Fruit fly (Drosophila melanogaster): Measurements from ENCODE around the gene Arfrp1.

Arfrp1 gene

dm6 chrX:9152127-9152598 is 45.3 kb downstream of the Arfrp1 start (continued):
- TF ChIP-seq CG16779 (GFP tag; IDR thresholded peaks at IDR 0.05), result no peak
- TF ChIP-seq CG2199 (GFP tag; IDR thresholded peaks at IDR 0.05), result 0 out of 3 replicates have a peak, but pooled peaks have one; percentile 62
- no peak for TF ChIP-seq Sin3A (optimal IDR thresholded peaks at IDR 0.05)
- TF ChIP-seq Awh (GFP tag; IDR thresholded peaks at IDR 0.05), result no peak; the same call in 1 of the 2 replicates
- TF ChIP-seq kay (GFP tag; optimal IDR thresholded peaks at IDR 0.05), result no peak
- TF ChIP-seq zfh1 (GFP tag; IDR thresholded peaks at IDR 0.05), result peak; percentile 49; the same call in 1 of the 3 replicates
- no peak for TF ChIP-seq Eip74EF (GFP tag; optimal IDR thresholded peaks at IDR 0.05)
- no peak for TF ChIP-seq hb (GFP tag; IDR thresholded peaks at IDR 0.05; ENCODE audit: partially characterized antibody)
- no peak for TF ChIP-seq tap (tag; optimal IDR thresholded peaks at IDR 0.05)
- no peak for TF ChIP-seq CG10274 (GFP tag; optimal IDR thresholded peaks at IDR 0.05)
- no peak for TF ChIP-seq Abd-B (GFP tag; optimal IDR thresholded peaks at IDR 0.05)
- peak; percentile 22 for TF ChIP-seq ind (GFP tag; optimal IDR thresholded peaks at IDR 0.05)
- no peak for TF ChIP-seq tup (GFP tag; optimal IDR thresholded peaks at IDR 0.05)
- TF ChIP-seq Lhr (GFP tag; optimal IDR thresholded peaks at IDR 0.05), result no peak
- TF ChIP-seq prd (optimal IDR thresholded peaks at IDR 0.05), result no peak
- TF ChIP-seq prd (GFP tag; IDR thresholded peaks at IDR 0.05), result 0 out of 3 replicates have a peak, but pooled peaks have one; percentile 39
- TF ChIP-seq Neu2 (GFP tag; optimal IDR thresholded peaks at IDR 0.05; ENCODE audit: borderline replicate concordance), result no peak
- TF ChIP-seq Drgx (GFP tag; IDR thresholded peaks at IDR 0.05), result peak; percentile 68
- TF ChIP-seq CG30020 (tag; optimal IDR thresholded peaks at IDR 0.05), result no peak
- peak; percentile 96 for TF ChIP-seq ftz-f1 (GFP tag; optimal IDR thresholded peaks at IDR 0.05)
- peak; percentile 39 for TF ChIP-seq cwo (GFP tag; optimal IDR thresholded peaks at IDR 0.05)
- peak; percentile 32 for TF ChIP-seq CG17359 (tag; optimal IDR thresholded peaks at IDR 0.05)
- peak; percentile 1 for TF ChIP-seq Ets65A (GFP tag)
- TF ChIP-seq ham (GFP tag; IDR thresholded peaks at IDR 0.05), result no peak
- no peak for TF ChIP-seq ewg (GFP tag; optimal IDR thresholded peaks at IDR 0.05)
- TF ChIP-seq CG4360 (GFP tag; IDR thresholded peaks at IDR 0.05), result no peak
- TF ChIP-seq oc (tag; optimal IDR thresholded peaks at IDR 0.05), result peak; percentile 47
- no peak for TF ChIP-seq caup (GFP tag; optimal IDR thresholded peaks at IDR 0.05; ENCODE audit: severe bottlenecking)
- no peak for TF ChIP-seq Sox102F (GFP tag; optimal IDR thresholded peaks at IDR 0.05)
- TF ChIP-seq CG10321 (GFP tag; IDR thresholded peaks at IDR 0.05), result peak; percentile 83
- peak; percentile 67 for TF ChIP-seq mirr (GFP tag; optimal IDR thresholded peaks at IDR 0.05)
- TF ChIP-seq HmgZ (tag; optimal IDR thresholded peaks at IDR 0.05), result peak; percentile 54
- TF ChIP-seq CG43689 (GFP tag; IDR thresholded peaks at IDR 0.05), result no peak
- peak; percentile 6 for TF ChIP-seq Ssrp (tag; optimal IDR thresholded peaks at IDR 0.05)
- peak; percentile 50 for TF ChIP-seq Deaf1 (tag; optimal IDR thresholded peaks at IDR 0.05)
- TF ChIP-seq sens (GFP tag), result peak; percentile 79
- TF ChIP-seq Adf1 (GFP tag; IDR thresholded peaks at IDR 0.05), result peak; percentile 45
- TF ChIP-seq CG8290 (GFP tag; optimal IDR thresholded peaks at IDR 0.05), result peak; percentile 3
- TF ChIP-seq CG8290 (tag; optimal IDR thresholded peaks at IDR 0.05), result no peak
- no peak for TF ChIP-seq luna (GFP tag; optimal IDR thresholded peaks at IDR 0.05)
- TF ChIP-seq CG7745 (tag; optimal IDR thresholded peaks at IDR 0.05), result no peak
- peak; percentile 72 for TF ChIP-seq nom (GFP tag; optimal IDR thresholded peaks at IDR 0.05)
- TF ChIP-seq CG6813 (GFP tag; optimal IDR thresholded peaks at IDR 0.05), result no peak
- TF ChIP-seq fd3F (GFP tag; optimal IDR thresholded peaks at IDR 0.05), result peak; percentile 41
- TF ChIP-seq CG14441 (GFP tag; IDR thresholded peaks at IDR 0.05), result peak; percentile 53
- TF ChIP-seq az2 (GFP tag; optimal IDR thresholded peaks at IDR 0.05), result peak; percentile 33
- TF ChIP-seq CG10462 (GFP tag; optimal IDR thresholded peaks at IDR 0.05), result no peak
- 0 out of 3 replicates have a peak, but pooled peaks have one; percentile 18 for TF ChIP-seq CG17361 (GFP tag; IDR thresholded peaks at IDR 0.05)
- TF ChIP-seq CG7928 (GFP tag; optimal IDR thresholded peaks at IDR 0.05), result no peak
- peak; percentile 44 for TF ChIP-seq grau (tag; optimal IDR thresholded peaks at IDR 0.05)
- peak; percentile 65; the same call in 1 of the 2 replicates for TF ChIP-seq CG32532 (GFP tag; IDR thresholded peaks at IDR 0.05)

Measured in whole organism, embryonic.